Fruit fly (Drosophila melanogaster): Measurements from ENCODE around the gene PGRP-SB2.
A peak's percentile ranks its signal among the peaks of the same experiment; 100 is the strongest.

The PGRP-SB2 gene

DNA sequence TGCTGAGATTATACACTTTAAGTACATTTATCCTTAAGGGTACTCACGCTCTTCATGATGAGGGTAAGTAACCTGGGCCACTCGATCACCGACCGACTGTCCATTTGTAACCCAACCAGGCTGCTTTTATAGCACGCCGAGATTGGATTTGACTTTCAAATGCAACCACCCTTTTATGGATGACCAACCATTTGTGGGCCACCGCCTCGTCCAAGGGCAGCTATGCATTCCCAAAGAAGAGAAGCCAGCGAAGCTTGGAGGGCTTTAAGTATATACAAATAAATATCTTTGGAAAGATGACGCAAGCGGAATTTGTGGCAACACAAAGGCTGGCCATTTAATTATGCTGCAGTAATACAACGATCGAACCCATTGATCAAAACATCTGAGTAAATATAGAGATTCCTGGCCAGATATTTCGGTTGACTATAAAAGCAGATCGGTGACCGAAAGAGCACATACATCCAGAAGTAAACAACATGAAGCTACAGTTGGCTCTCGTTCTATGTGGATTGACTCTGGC lies at the start of gene PGRP-SB2, which contains the start of gene CG13026:
Gene PGRP-SB2, plus strand, starts transcription at position 473 of the 523 bp plus-strand sequence.
Gene CG13026, minus strand, starts transcription at position 101 of the 523 bp plus-strand sequence.
- no peak for TF ChIP-seq noc (tag; optimal IDR thresholded peaks at IDR 0.05)

DNA sequence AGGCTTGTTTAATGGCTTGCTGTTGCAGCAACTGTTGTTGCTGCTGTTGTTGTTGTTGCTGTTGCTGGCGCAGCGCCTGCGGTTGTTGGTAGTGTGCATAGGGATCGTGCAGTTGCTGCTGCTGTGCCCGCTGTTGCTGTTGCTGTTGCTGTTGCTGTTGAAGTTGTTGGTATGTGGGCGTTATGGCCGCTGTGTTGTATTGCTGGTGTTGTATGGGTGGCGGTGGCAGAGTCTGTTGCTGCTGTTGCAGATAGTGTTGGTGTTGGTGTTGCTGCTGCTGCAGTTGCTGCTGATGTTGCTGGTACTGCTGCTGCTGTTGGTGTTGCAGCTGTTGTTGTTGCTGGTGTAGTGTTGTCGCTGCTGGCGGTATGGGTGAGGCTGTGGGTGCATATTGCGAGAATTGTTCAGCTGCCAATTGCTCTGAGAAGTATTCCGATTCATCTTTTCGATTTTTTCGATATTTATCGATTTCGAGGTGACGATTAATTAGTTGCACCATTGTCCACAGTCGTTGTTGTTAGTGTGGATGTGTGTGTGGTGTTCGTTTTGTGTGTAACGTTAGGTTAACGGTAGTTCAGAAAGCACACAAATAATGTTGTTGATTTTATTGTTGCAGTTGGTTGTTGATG lies 46.7 kb upstream of the PGRP-SB2 start:
- TF ChIP-seq noc (tag; optimal IDR thresholded peaks at IDR 0.05): no peak

dm6 chr3L:16682371-16682770 lies 44.0 kb upstream of the PGRP-SB2 start:
- TF ChIP-seq noc (tag; optimal IDR thresholded peaks at IDR 0.05): no peak

DNA sequence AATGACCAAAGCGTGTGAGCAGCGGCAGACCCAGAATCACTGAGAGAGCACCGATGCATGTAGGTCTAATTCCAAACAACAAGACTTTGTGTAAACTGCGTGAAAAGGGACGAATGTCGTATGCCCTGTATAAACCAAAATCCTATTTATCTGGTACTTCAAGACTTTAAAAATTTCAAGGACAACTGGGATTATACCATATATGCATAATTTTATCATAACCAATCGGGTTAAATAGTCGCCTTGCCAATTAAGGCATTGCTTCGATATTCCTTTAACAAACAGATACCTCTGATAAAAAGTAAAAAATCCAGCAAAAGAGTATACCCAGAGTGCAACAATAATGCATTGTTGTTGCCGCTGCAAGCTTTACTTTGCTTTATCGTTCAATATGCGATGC lies 43.3 kb upstream of the PGRP-SB2 start:
- TF ChIP-seq noc (tag; optimal IDR thresholded peaks at IDR 0.05): no peak

DNA sequence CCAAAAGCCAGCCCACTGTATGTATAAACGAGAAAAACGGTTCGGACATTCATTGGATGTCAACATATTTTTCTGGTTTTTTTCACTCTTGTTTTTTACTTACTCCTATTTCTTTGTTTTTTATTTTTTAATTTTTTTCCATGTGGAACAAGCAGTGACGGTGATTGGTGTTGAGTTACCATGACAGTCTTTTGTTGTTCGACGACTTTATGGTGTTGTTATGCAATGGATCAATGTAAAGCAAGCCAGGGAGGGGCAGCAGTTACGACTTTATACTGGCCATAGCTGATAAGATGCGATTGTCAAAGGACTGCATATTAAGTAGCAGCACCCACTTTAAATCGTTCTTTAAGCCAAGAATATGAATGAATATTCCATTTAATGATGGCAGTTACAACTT lies 36.9 kb upstream of the PGRP-SB2 start:
- TF ChIP-seq noc (tag; optimal IDR thresholded peaks at IDR 0.05): no peak

- no peak for TF ChIP-seq noc (tag; optimal IDR thresholded peaks at IDR 0.05)
These were observed 36.3 kb upstream of the PGRP-SB2 start for dm6 chr3L:16690055-16690454.

DNA sequence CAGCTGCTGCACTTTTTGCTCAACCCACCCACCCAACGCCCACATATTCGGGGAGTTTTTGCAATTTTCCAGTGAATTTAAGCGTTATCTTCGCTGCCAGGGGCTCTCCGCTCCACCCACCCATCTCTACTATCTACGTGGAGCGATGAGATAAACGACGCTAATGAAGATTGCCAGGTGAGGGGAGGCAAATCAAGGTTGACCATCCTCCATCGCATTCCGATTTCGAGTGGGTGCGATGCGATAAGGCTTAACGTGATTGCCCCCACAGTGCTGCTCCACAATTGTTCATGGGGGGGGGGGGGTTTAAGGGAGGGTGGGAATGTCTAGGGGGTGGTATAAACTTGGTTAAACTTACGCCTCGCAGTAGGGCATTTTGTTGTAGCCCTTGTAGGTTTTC lies 32.5 kb upstream of the PGRP-SB2 start:
- peak; percentile 56 for TF ChIP-seq noc (tag; optimal IDR thresholded peaks at IDR 0.05)

dm6 chr3L:16695076-16695847 lies 31.1 kb upstream of the PGRP-SB2 start:
- TF ChIP-seq noc (tag; optimal IDR thresholded peaks at IDR 0.05): peak; percentile 10

DNA sequence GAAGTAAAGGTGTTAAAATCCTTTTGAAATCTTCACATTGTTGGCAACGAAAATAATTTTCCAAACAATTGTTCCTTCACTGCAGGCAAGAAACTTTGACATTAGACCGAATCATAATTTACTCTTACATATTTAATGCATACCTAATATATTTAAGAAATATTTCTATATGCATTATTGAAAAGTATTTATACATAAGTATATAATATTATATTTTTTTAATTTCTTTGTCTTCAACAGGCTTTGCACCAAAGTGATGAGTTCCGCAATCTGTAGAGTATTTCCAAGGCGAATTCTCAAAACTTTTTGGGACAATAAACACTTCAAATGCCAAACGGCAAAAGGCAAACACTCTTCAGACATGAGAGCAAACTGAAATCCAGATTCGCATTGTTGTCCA lies 29.3 kb upstream of the PGRP-SB2 start:
- peak; percentile 51 for TF ChIP-seq noc (tag; optimal IDR thresholded peaks at IDR 0.05)

- TF ChIP-seq noc (tag; optimal IDR thresholded peaks at IDR 0.05): no peak
These were observed 28.3 kb upstream of the PGRP-SB2 start for dm6 chr3L:16698089-16698488.

DNA sequence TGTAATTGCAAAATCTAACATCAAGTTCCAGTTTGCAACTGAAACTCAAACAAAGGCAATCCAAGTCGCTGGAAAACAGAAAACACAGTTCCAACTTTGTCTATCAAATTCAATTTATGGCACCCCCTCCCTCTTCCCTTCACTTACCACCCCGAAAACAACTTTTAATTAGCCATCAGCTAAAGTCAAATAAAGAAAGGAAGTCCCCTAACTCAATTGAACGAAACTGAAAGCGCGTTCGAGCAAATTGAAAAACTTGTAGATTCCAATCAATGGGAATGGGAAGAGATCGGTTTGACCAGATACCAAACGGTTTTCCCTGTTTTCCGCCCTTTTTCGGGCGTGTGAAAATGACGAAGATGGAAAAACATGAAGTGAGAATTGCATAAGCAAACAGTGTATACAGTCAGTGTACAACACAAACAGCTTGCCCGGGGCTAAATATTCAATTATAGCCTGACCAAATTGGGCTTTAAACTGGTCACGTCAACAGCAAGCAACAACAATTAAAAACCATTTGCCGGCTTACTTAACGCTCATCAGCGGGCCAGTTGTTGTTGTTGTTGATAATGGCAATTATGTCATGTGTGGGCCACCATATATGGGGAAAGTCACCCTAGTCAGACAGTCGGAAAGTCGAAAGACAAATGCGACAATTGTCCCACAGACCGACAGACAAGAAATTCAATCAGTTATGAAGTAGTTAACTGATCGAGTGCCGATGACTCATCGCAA lies 26.9 kb upstream of the PGRP-SB2 start:
- TF ChIP-seq noc (tag; optimal IDR thresholded peaks at IDR 0.05): no peak

dm6 chr3L:16702866-16703265 lies 23.5 kb upstream of the PGRP-SB2 start:
- no peak for TF ChIP-seq noc (tag; optimal IDR thresholded peaks at IDR 0.05)

DNA sequence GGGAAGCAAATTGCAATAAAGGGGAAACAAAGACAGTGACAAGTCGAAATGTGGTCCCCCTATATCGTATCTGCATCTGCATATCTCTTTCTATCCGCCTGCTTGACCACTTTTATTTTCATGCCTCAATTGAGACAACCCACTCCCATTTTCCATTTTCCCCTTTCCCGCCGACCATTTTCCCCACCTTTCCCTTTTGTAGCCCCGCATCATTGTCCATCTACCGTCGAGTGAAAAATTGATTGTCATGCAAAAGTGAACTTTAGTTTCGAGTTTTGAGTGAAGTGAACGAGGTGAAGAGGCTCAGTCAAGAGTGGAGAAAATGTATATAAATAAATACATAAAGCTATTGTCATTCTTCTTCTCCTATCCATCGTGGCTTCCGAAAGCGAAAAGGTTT lies 22.1 kb upstream of the PGRP-SB2 start:
- no peak for TF ChIP-seq noc (tag; optimal IDR thresholded peaks at IDR 0.05)

DNA sequence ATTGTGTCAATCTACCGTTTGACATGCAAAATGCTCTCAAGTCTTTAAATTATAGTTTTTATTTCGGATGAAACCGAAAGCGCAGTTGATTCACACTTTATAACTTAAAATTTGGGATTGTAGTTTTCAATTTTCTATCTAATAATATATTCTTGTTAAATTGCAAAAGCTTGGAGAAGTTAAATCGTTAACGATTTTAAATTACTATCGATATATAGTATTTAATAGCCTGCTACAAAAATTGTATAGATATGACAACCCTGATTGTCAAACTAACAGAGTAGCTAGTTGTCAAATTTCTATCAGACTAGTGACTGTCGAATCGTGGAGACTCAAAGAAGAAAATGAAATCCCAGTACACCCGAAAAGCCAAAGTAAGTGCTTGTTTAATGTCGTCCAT lies 21.7 kb upstream of the PGRP-SB2 start, which contains the start of gene CG9692:
Gene CG9692, plus strand, starts transcription at position 301 of the 400 bp plus-strand sequence.
- no peak for TF ChIP-seq noc (tag; optimal IDR thresholded peaks at IDR 0.05)

DNA sequence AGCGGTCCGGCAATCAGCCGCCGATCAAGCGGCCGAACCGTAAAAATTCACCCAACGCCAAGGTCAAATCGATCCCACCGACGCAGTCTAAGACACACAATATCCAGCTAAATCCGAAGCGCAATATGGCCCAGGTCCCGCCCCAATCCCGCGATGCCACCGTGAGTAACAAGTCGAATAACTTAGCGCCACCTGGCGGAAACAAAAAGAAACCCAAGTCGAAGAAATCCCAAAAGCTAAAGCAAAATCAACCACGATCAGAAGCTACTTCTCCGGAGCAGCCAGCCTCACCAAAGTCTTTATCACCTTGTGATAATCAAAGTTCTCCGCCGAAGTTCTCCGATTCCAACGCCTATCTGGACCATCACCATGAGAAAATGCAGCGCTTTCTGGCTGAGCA lies 20.7 kb upstream of the PGRP-SB2 start:
- TF ChIP-seq noc (tag; optimal IDR thresholded peaks at IDR 0.05): no peak

- TF ChIP-seq noc (tag; optimal IDR thresholded peaks at IDR 0.05): no peak
These were observed 17.5 kb upstream of the PGRP-SB2 start for dm6 chr3L:16708738-16709350.
